Fruit fly (Drosophila melanogaster): Measurements from ENCODE around the gene Rheb.

Gene Rheb

dm6 chr3R:5600361-5601043, 31.8 kb downstream of the Rheb start:
- TF ChIP-seq CG9948 (tag; optimal IDR thresholded peaks at IDR 0.05) (no peak), Ets98B (GFP tag; IDR thresholded peaks at IDR 0.05) (no peak), CG34367 (tag; optimal IDR thresholded peaks at IDR 0.05) (peak; percentile 9), EcR (GFP tag; optimal IDR thresholded peaks at IDR 0.05) (peak; percentile 54)

dm6 chr3R:5601044-5601523, 32.4 kb downstream of the Rheb start, which contains the start of the genes kra and SecS:
Gene kra (minus strand): TSS chr3R:5601136.
Gene SecS (plus strand): TSS chr3R:5601433.
- peak; percentile 32 for TF ChIP-seq CG8159 (tag; optimal IDR thresholded peaks at IDR 0.05)
- TF ChIP-seq CG15710 (tag; optimal IDR thresholded peaks at IDR 0.05) = peak; percentile 38
- no peak for TF ChIP-seq CG12605 (GFP tag; IDR thresholded peaks at IDR 0.05)
- TF ChIP-seq CG9948 (tag; optimal IDR thresholded peaks at IDR 0.05) = peak; percentile 40
- peak; percentile 11 for TF ChIP-seq CG8301 (tag; optimal IDR thresholded peaks at IDR 0.05)
- TF ChIP-seq CG10348 (GFP tag; IDR thresholded peaks at IDR 0.05) = no peak
- TF ChIP-seq D1 (tag; optimal IDR thresholded peaks at IDR 0.05) = no peak
- TF ChIP-seq rn (GFP tag; IDR thresholded peaks at IDR 0.05) = no peak
- peak; percentile 11 for TF ChIP-seq CG34367 (tag; optimal IDR thresholded peaks at IDR 0.05)
- no peak for TF ChIP-seq gl (tag; optimal IDR thresholded peaks at IDR 0.05)
- TF ChIP-seq CG4496 (GFP tag; IDR thresholded peaks at IDR 0.05) = no peak
- TF ChIP-seq fd96Ca (GFP tag; IDR thresholded peaks at IDR 0.05) = no peak
- no peak for TF ChIP-seq Pif1B (GFP tag; optimal IDR thresholded peaks at IDR 0.05)
- no peak for TF ChIP-seq CG32121 (GFP tag; IDR thresholded peaks at IDR 0.05)
- TF ChIP-seq Snoo (tag; optimal IDR thresholded peaks at IDR 0.05) = peak; percentile 35
- no peak for TF ChIP-seq EcR (GFP tag; optimal IDR thresholded peaks at IDR 0.05)
- TF ChIP-seq Pif1A (GFP tag; optimal IDR thresholded peaks at IDR 0.05) = no peak
- TF ChIP-seq CG13204 (GFP tag; optimal IDR thresholded peaks at IDR 0.05) = no peak
- no peak for TF ChIP-seq Ets98B (GFP tag; IDR thresholded peaks at IDR 0.05)
- no peak for TF ChIP-seq CG14655 (GFP tag; optimal IDR thresholded peaks at IDR 0.05)
- peak; percentile 29 for TF ChIP-seq CG17806 (tag; optimal IDR thresholded peaks at IDR 0.05)

- no peak for TF ChIP-seq CG10348 (GFP tag; IDR thresholded peaks at IDR 0.05)
- peak; percentile 69 for TF ChIP-seq Ets98B (GFP tag; IDR thresholded peaks at IDR 0.05)
- TF ChIP-seq rn (GFP tag; IDR thresholded peaks at IDR 0.05) = no peak
- TF ChIP-seq Snoo (tag; optimal IDR thresholded peaks at IDR 0.05) = peak; percentile 40
- no peak for TF ChIP-seq CG34367 (tag; optimal IDR thresholded peaks at IDR 0.05)
- peak; percentile 58; the same call in 1 of the 3 replicates for TF ChIP-seq CG4496 (GFP tag; IDR thresholded peaks at IDR 0.05)
- peak; percentile 55 for TF ChIP-seq CG17806 (tag; optimal IDR thresholded peaks at IDR 0.05)
- TF ChIP-seq CG13204 (GFP tag; optimal IDR thresholded peaks at IDR 0.05) = no peak
- no peak for TF ChIP-seq CG8301 (tag; optimal IDR thresholded peaks at IDR 0.05)
- TF ChIP-seq CG32121 (GFP tag; IDR thresholded peaks at IDR 0.05) = peak; percentile 62; the same call in 1 of the 2 replicates
- peak; percentile 39 for TF ChIP-seq CG9948 (tag; optimal IDR thresholded peaks at IDR 0.05)
- TF ChIP-seq gl (tag; optimal IDR thresholded peaks at IDR 0.05) = no peak
- TF ChIP-seq fd96Ca (GFP tag; IDR thresholded peaks at IDR 0.05) = peak; percentile 73
- no peak for TF ChIP-seq CG12605 (GFP tag; IDR thresholded peaks at IDR 0.05)
- no peak for TF ChIP-seq Pif1B (GFP tag; optimal IDR thresholded peaks at IDR 0.05)
- TF ChIP-seq CG8159 (tag; optimal IDR thresholded peaks at IDR 0.05) = peak; percentile 66
- TF ChIP-seq CG15710 (tag; optimal IDR thresholded peaks at IDR 0.05) = peak; percentile 54
- no peak for TF ChIP-seq D1 (tag; optimal IDR thresholded peaks at IDR 0.05)
- TF ChIP-seq EcR (GFP tag; optimal IDR thresholded peaks at IDR 0.05) = no peak
- TF ChIP-seq CG14655 (GFP tag; optimal IDR thresholded peaks at IDR 0.05) = no peak
- TF ChIP-seq Pif1A (GFP tag; optimal IDR thresholded peaks at IDR 0.05) = no peak
Observed at dm6 chr3R:5606477-5606876, 37.8 kb downstream of the Rheb start, which contains the start of gene asl. Gene asl (minus strand): TSS chr3R:5606543.

- TF ChIP-seq rn (GFP tag; IDR thresholded peaks at IDR 0.05) (no peak), fd96Ca (GFP tag; IDR thresholded peaks at IDR 0.05) (0 out of 3 replicates have a peak, but pooled peaks have one; percentile 38)
Observed at dm6 chr3R:5608422-5608821, 39.7 kb downstream of the Rheb start.

dm6 chr3R:5610656-5611055, 41.9 kb downstream of the Rheb start:
- TF ChIP-seq EcR (GFP tag; optimal IDR thresholded peaks at IDR 0.05) (no peak), CG32121 (GFP tag; IDR thresholded peaks at IDR 0.05) (no peak), gl (tag; optimal IDR thresholded peaks at IDR 0.05) (no peak), CG12605 (GFP tag; IDR thresholded peaks at IDR 0.05) (no peak), CG14655 (GFP tag; optimal IDR thresholded peaks at IDR 0.05) (no peak), CG13204 (GFP tag; optimal IDR thresholded peaks at IDR 0.05) (no peak), Snoo (tag; optimal IDR thresholded peaks at IDR 0.05) (no peak), CG15710 (tag; optimal IDR thresholded peaks at IDR 0.05) (no peak), CG8159 (tag; optimal IDR thresholded peaks at IDR 0.05) (no peak), CG9948 (tag; optimal IDR thresholded peaks at IDR 0.05) (no peak), Ets98B (GFP tag; IDR thresholded peaks at IDR 0.05) (no peak), CG4496 (GFP tag; IDR thresholded peaks at IDR 0.05) (no peak), CG34367 (tag; optimal IDR thresholded peaks at IDR 0.05) (no peak), Pif1B (GFP tag; optimal IDR thresholded peaks at IDR 0.05) (no peak), CG10348 (GFP tag; IDR thresholded peaks at IDR 0.05) (no peak), CG8301 (tag; optimal IDR thresholded peaks at IDR 0.05) (no peak), fd96Ca (GFP tag; IDR thresholded peaks at IDR 0.05) (no peak), rn (GFP tag; IDR thresholded peaks at IDR 0.05) (no peak)

dm6 chr3R:5611167-5611566, 42.4 kb downstream of the Rheb start:
- TF ChIP-seq CG32121 (GFP tag; IDR thresholded peaks at IDR 0.05) (no peak), EcR (GFP tag; optimal IDR thresholded peaks at IDR 0.05) (peak; percentile 51)

Measured in whole organism, pupa.